Worm (Caenorhabditis elegans) whole organism, L2 larva: ENCODE measurements around the gene Y47D3B.3.

Experiments
- ama-1 ChIP-seq: fragments of 150-350 bp; optimal IDR thresholded peaks from 2 replicates; lab custom pipeline; 2018; ENCODE audit warnings: inconsistent platforms
- ceh-16 ChIP-seq: fragments of 150-350 bp; optimal IDR thresholded peaks from 2 replicates; lab custom pipeline; 2014; ENCODE audit warnings: missing biosample characterization, missing genetic modification characterization
- lin-13 ChIP-seq: fragments of 150-350 bp; optimal IDR thresholded peaks from 2 replicates; lab custom pipeline; 2014; ENCODE audit warnings: missing biosample characterization, missing genetic modification reagents, missing genetic modification characterization
- mdl-1 ChIP-seq, 2 experiments: fragments of 150-350 bp in 1 of 2; sonication (generic microtip) in 1 of 2; optimal IDR thresholded peaks; 2 replicates each; lab custom pipeline; 2017; ENCODE audit warnings: missing biosample characterization in 2 of 2, missing genetic modification characterization in 2 of 2
- nhr-12 ChIP-seq: fragments of 150-350 bp; optimal IDR thresholded peaks from 2 replicates; lab custom pipeline; 2014; ENCODE audit warnings: missing biosample characterization, missing genetic modification characterization
- nhr-23 ChIP-seq: fragments of 150-350 bp; optimal IDR thresholded peaks from 2 replicates; lab custom pipeline; 2014; ENCODE audit warnings: missing biosample characterization, missing genetic modification reagents, missing genetic modification characterization
- nhr-77 ChIP-seq: fragments of 150-350 bp; optimal IDR thresholded peaks from 2 replicates; lab custom pipeline; 2014; ENCODE audit warnings: missing biosample characterization, missing genetic modification characterization
- sma-3 ChIP-seq: sonication (generic microtip); optimal IDR thresholded peaks from 2 replicates; lab custom pipeline; 2016; ENCODE audit warnings: missing genetic modification reagents, missing genetic modification characterization, missing compliant biosample characterization
- snpc-4 ChIP-seq: fragments of 150-350 bp; optimal IDR thresholded peaks from 2 replicates; lab custom pipeline; 2014; ENCODE audit warnings: missing biosample characterization, missing genetic modification characterization

- no peak for TF ChIP-seq nhr-12 (tag; lab: Kevin White, UChicago)
- no peak for TF ChIP-seq lin-13 (GFP tag; lab: Kevin White, UChicago)
- TF ChIP-seq ceh-16 (tag; lab: Kevin White, UChicago): no peak
- TF ChIP-seq snpc-4 (tag; lab: Kevin White, UChicago): no peak
- no peak for TF ChIP-seq nhr-77 (tag; lab: Kevin White, UChicago)
- no peak for TF ChIP-seq sma-3
- no peak for TF ChIP-seq ama-1 (lab: Kevin White, UChicago)
- TF ChIP-seq mdl-1 (tag; optimal IDR thresholded peaks at IDR 0.05; lab: Kevin White, UChicago): no peak
- TF ChIP-seq nhr-23 (tag; lab: Kevin White, UChicago): no peak
Measured at ce11 chrIII:11393162-11393561, 4.4 kb upstream of the Y47D3B.3 start, which contains the start of gene nlp-21.
